Fruit fly (Drosophila melanogaster): ENCODE measurements around the gene Dip-B.
A peak's percentile ranks its signal among the peaks of the same experiment; 100 is the strongest.

Gene Dip-B

dm6 chr3R:13802057-13802817 is 20.1 kb downstream of the Dip-B start (continued):
- TF ChIP-seq croc (GFP tag; conservative IDR thresholded peaks at IDR 0.05), result no peak
- no peak for TF ChIP-seq p53 (GFP tag; optimal IDR thresholded peaks at IDR 0.05)
- no peak for TF ChIP-seq Sox100B (GFP tag; optimal IDR thresholded peaks at IDR 0.05)
- TF ChIP-seq Scr (GFP tag; IDR thresholded peaks at IDR 0.05; ENCODE audit: partially characterized antibody), result 0 out of 2 replicates have a peak, but pooled peaks have one; percentile 21
- no peak for TF ChIP-seq salm (tag; optimal IDR thresholded peaks at IDR 0.05)
- no peak for TF ChIP-seq CTCF (GFP tag; optimal IDR thresholded peaks at IDR 0.05)
- no peak for TF ChIP-seq CG10209 (GFP tag; optimal IDR thresholded peaks at IDR 0.05)
- no peak; the same call in 1 of the 2 replicates for TF ChIP-seq NFAT (GFP tag; IDR thresholded peaks at IDR 0.05)
- TF ChIP-seq Fer1 (GFP tag; optimal IDR thresholded peaks at IDR 0.05), result peak; percentile 55
- no peak for TF ChIP-seq CG16813 (GFP tag; IDR thresholded peaks at IDR 0.05; ENCODE audit: partially characterized antibody)
- TF ChIP-seq mirr (GFP tag; optimal IDR thresholded peaks at IDR 0.05), result peak; percentile 50
- TF ChIP-seq NC2β (GFP tag; optimal IDR thresholded peaks at IDR 0.05), result no peak
- TF ChIP-seq CG12155 (GFP tag; optimal IDR thresholded peaks at IDR 0.05), result no peak
- TF ChIP-seq hkb (optimal IDR thresholded peaks at IDR 0.05), result no peak
- no peak for TF ChIP-seq hkb (GFP tag; IDR thresholded peaks at IDR 0.05)
- no peak for TF ChIP-seq CG17612 (GFP tag; IDR thresholded peaks at IDR 0.05)
- peak; percentile 92 for TF ChIP-seq CG13894 (tag; optimal IDR thresholded peaks at IDR 0.05)
- TF ChIP-seq HmgD (GFP tag; optimal IDR thresholded peaks at IDR 0.05), result no peak
- TF ChIP-seq Dref (GFP tag; IDR thresholded peaks at IDR 0.05), result no peak
- 0 out of 2 replicates have a peak, but pooled peaks have one; percentile 35 for TF ChIP-seq Bgb (GFP tag; IDR thresholded peaks at IDR 0.05; ENCODE audit: partially characterized antibody)
- no peak for TF ChIP-seq toy (GFP tag; IDR thresholded peaks at IDR 0.05)
- no peak for TF ChIP-seq jumu (GFP tag; optimal IDR thresholded peaks at IDR 0.05)
- 0 out of 3 replicates have a peak, but pooled peaks have one; percentile 8 for TF ChIP-seq ken (GFP tag; IDR thresholded peaks at IDR 0.05)
- TF ChIP-seq pfk (GFP tag; optimal IDR thresholded peaks at IDR 0.05), result peak; percentile 26
- TF ChIP-seq cato (GFP tag; optimal IDR thresholded peaks at IDR 0.05; ENCODE audit: borderline replicate concordance), result no peak
- no peak for TF ChIP-seq CG32767 (GFP tag; IDR thresholded peaks at IDR 0.05)
- TF ChIP-seq D (optimal IDR thresholded peaks at IDR 0.05), result no peak
- TF ChIP-seq D (GFP tag; optimal IDR thresholded peaks at IDR 0.05), result no peak
- peak; percentile 85 for TF ChIP-seq Ets65A (GFP tag)
- no peak for TF ChIP-seq CG17568 (GFP tag; optimal IDR thresholded peaks at IDR 0.05)
- TF ChIP-seq gem (tag; optimal IDR thresholded peaks at IDR 0.05), result no peak
- no peak for TF ChIP-seq Fer2 (tag; optimal IDR thresholded peaks at IDR 0.05)
- no peak for TF ChIP-seq gcm2 (GFP tag; optimal IDR thresholded peaks at IDR 0.05)
- peak; percentile 44 for TF ChIP-seq caup (GFP tag; optimal IDR thresholded peaks at IDR 0.05; ENCODE audit: severe bottlenecking)
- TF ChIP-seq prd (optimal IDR thresholded peaks at IDR 0.05), result no peak
- no peak for TF ChIP-seq prd (GFP tag; IDR thresholded peaks at IDR 0.05)
- no peak for TF ChIP-seq Lhr (GFP tag; optimal IDR thresholded peaks at IDR 0.05)
- TF ChIP-seq Meics (GFP tag; optimal IDR thresholded peaks at IDR 0.05), result peak; percentile 15
- TF ChIP-seq CG32532 (GFP tag; IDR thresholded peaks at IDR 0.05), result no peak
- TF ChIP-seq shn (GFP tag; optimal IDR thresholded peaks at IDR 0.05), result no peak
- TF ChIP-seq HLH4C (GFP tag; IDR thresholded peaks at IDR 0.05; ENCODE audit: partially characterized antibody), result no peak
- TF ChIP-seq Nf-YC (tag; optimal IDR thresholded peaks at IDR 0.05), result no peak
- no peak for TF ChIP-seq CG11398 (GFP tag; optimal IDR thresholded peaks at IDR 0.05)
- TF ChIP-seq CG4424 (GFP tag; optimal IDR thresholded peaks at IDR 0.05), result no peak
- no peak for TF ChIP-seq luna (GFP tag; optimal IDR thresholded peaks at IDR 0.05)
- TF ChIP-seq CG4328 (GFP tag; optimal IDR thresholded peaks at IDR 0.05), result peak; percentile 18
- no peak for TF ChIP-seq CG3407 (GFP tag; optimal IDR thresholded peaks at IDR 0.05)
- TF ChIP-seq lab (GFP tag; optimal IDR thresholded peaks at IDR 0.05), result peak; percentile 47
- TF ChIP-seq pum (GFP tag; optimal IDR thresholded peaks at IDR 0.05), result no peak
- no peak for TF ChIP-seq CG7271 (tag; optimal IDR thresholded peaks at IDR 0.05)
- TF ChIP-seq CG15514 (GFP tag; optimal IDR thresholded peaks at IDR 0.05), result no peak

All from whole organism, embryonic.